Fruit fly (Drosophila melanogaster): ENCODE data around the gene CG33642.

Gene CG33642

dm6 chr2L:13514945-13515687 is 14.7 kb upstream of the CG33642 start (continued):
- TF ChIP-seq CG18011 (GFP tag; optimal IDR thresholded peaks at IDR 0.05) (no peak), CG11696 (GFP tag; IDR thresholded peaks at IDR 0.05) (peak; percentile 61), cas (GFP tag; IDR thresholded peaks at IDR 0.05) (0 out of 2 replicates have a peak, but pooled peaks have one; percentile 14), Rx (GFP tag; IDR thresholded peaks at IDR 0.05) (peak; percentile 83), sens-2 (GFP tag; IDR thresholded peaks at IDR 0.05) (no peak), CG1792 (GFP tag; optimal IDR thresholded peaks at IDR 0.05) (peak; percentile 83), CG10366 (GFP tag; IDR thresholded peaks at IDR 0.05) (peak; percentile 80), trh (GFP tag; optimal IDR thresholded peaks at IDR 0.05) (no peak), CG7556 (GFP tag; optimal IDR thresholded peaks at IDR 0.05) (peak; percentile 63), HLH54F (GFP tag; optimal IDR thresholded peaks at IDR 0.05) (peak; percentile 43), CG4424 (GFP tag; optimal IDR thresholded peaks at IDR 0.05) (peak; percentile 82), CG5245 (GFP tag; optimal IDR thresholded peaks at IDR 0.05) (peak; percentile 61), lilli (GFP tag; optimal IDR thresholded peaks at IDR 0.05) (peak; percentile 65), CG1832 (GFP tag; optimal IDR thresholded peaks at IDR 0.05) (no peak), tio (GFP tag; optimal IDR thresholded peaks at IDR 0.05) (peak; percentile 9), tll (GFP tag; optimal IDR thresholded peaks at IDR 0.05) (no peak), Optix (GFP tag; IDR thresholded peaks at IDR 0.05) (peak; percentile 48; the same call in 1 of the 3 replicates), CG12155 (GFP tag; optimal IDR thresholded peaks at IDR 0.05) (peak; percentile 68), maf-S (GFP tag; optimal IDR thresholded peaks at IDR 0.05) (peak; percentile 75), CG7786 (GFP tag; optimal IDR thresholded peaks at IDR 0.05) (peak; percentile 50), HHEX (GFP tag; optimal IDR thresholded peaks at IDR 0.05) (peak; percentile 84), MTF-1 (GFP tag; optimal IDR thresholded peaks at IDR 0.05; ENCODE audit: borderline replicate concordance) (no peak), Spps (tag; optimal IDR thresholded peaks at IDR 0.05) (peak; percentile 46), CG7963 (GFP tag; IDR thresholded peaks at IDR 0.05; ENCODE audit: partially characterized antibody) (no peak), Doc2 (GFP tag; IDR thresholded peaks at IDR 0.05) (no peak; the same call in 1 of the 2 replicates), bsh (GFP tag; optimal IDR thresholded peaks at IDR 0.05) (peak in 1 of 2 experiments; percentile 79), CG3163 (GFP tag; optimal IDR thresholded peaks at IDR 0.05) (peak; percentile 62), CG34376 (GFP tag; optimal IDR thresholded peaks at IDR 0.05) (no peak), bcd (GFP tag; optimal IDR thresholded peaks at IDR 0.05) (peak; percentile 79), tgo (GFP tag; IDR thresholded peaks at IDR 0.05) (peak; percentile 60; the same call in 2 of the 3 replicates), gcm2 (GFP tag; optimal IDR thresholded peaks at IDR 0.05) (peak; percentile 15), crol (GFP tag; IDR thresholded peaks at IDR 0.05) (no peak), CG2202 (tag; optimal IDR thresholded peaks at IDR 0.05) (no peak), CG17829 (tag; optimal IDR thresholded peaks at IDR 0.05) (peak; percentile 78), Hr78 (GFP tag; optimal IDR thresholded peaks at IDR 0.05) (no peak), ken (GFP tag; IDR thresholded peaks at IDR 0.05) (no peak), sob (GFP tag; IDR thresholded peaks at IDR 0.05) (peak; percentile 42), CG1529 (GFP tag; optimal IDR thresholded peaks at IDR 0.05) (no peak), CG10147 (GFP tag; optimal IDR thresholded peaks at IDR 0.05) (peak; percentile 64), Pdp1 (GFP tag; optimal IDR thresholded peaks at IDR 0.05) (peak; percentile 62 to 86), salm (tag; optimal IDR thresholded peaks at IDR 0.05) (no peak), CG12071 (GFP tag; optimal IDR thresholded peaks at IDR 0.05) (peak; percentile 80), az2 (GFP tag; optimal IDR thresholded peaks at IDR 0.05) (peak; percentile 78), NFAT (GFP tag; IDR thresholded peaks at IDR 0.05) (peak; percentile 66), CG7271 (tag; optimal IDR thresholded peaks at IDR 0.05) (no peak), usp (GFP tag; optimal IDR thresholded peaks at IDR 0.05) (no peak), unpg (GFP tag; optimal IDR thresholded peaks at IDR 0.05) (peak; percentile 87), CG12659 (GFP tag; optimal IDR thresholded peaks at IDR 0.05) (peak; percentile 43), vvl (GFP tag; IDR thresholded peaks at IDR 0.05) (peak; percentile 53)

Measured in whole organism, embryonic.